Worm (Caenorhabditis elegans) whole organism, L3 larva: ENCODE data around the gene D2023.1.

Experiments
- R02D3.7 ChIP-seq: fragments of 150-350 bp; optimal IDR thresholded peaks from 2 replicates; lab custom pipeline; 2014; ENCODE audit warnings: missing biosample characterization, missing genetic modification characterization
- ZK546.5 ChIP-seq: sonication (generic microtip); optimal IDR thresholded peaks from 2 replicates; lab custom pipeline; 2017; ENCODE audit warnings: missing biosample characterization, missing genetic modification characterization
- ceh-16 ChIP-seq: sonication (generic microtip); optimal IDR thresholded peaks from 2 replicates; lab custom pipeline; 2017; ENCODE audit warnings: missing biosample characterization, missing genetic modification characterization
- ceh-28 ChIP-seq: fragments of 150-350 bp; optimal IDR thresholded peaks from 2 replicates; lab custom pipeline; 2014; ENCODE audit warnings: missing biosample characterization, missing genetic modification reagents, missing genetic modification characterization
- ceh-9 ChIP-seq: sonication (generic microtip); optimal IDR thresholded peaks from 2 replicates; lab custom pipeline; 2018; ENCODE audit warnings: missing biosample characterization, missing genetic modification characterization
- egl-27 ChIP-seq: sonication (generic microtip); optimal IDR thresholded peaks from 4 replicates; lab custom pipeline; 2017; ENCODE audit warnings: missing biosample characterization, missing genetic modification reagents, missing genetic modification characterization
- egl-5 ChIP-seq: fragments of 150-350 bp; optimal IDR thresholded peaks from 2 replicates; lab custom pipeline; 2017; ENCODE audit warnings: missing biosample characterization, missing genetic modification reagents, missing genetic modification characterization, inconsistent platforms
- elt-1 ChIP-seq: fragments of 150-350 bp; optimal IDR thresholded peaks from 2 replicates; lab custom pipeline; 2014; ENCODE audit warnings: missing biosample characterization, missing genetic modification characterization
- elt-2 ChIP-seq: sonication (generic microtip); optimal IDR thresholded peaks from 2 replicates; lab custom pipeline; 2016; ENCODE audit warnings: missing genetic modification reagents, mild to moderate bottlenecking, missing genetic modification characterization, missing compliant biosample characterization
- eor-1 ChIP-seq, 2 experiments: fragments of 150-350 bp; optimal IDR thresholded peaks; 2 replicates each; lab custom pipeline; 2014 to 2018; ENCODE audit warnings: missing biosample characterization in 2 of 2, missing genetic modification characterization in 2 of 2
- fkh-2 ChIP-seq: fragments of 150-350 bp; optimal IDR thresholded peaks from 2 replicates; lab custom pipeline; 2014; ENCODE audit warnings: missing biosample characterization, missing genetic modification reagents, missing genetic modification characterization
- fos-1 ChIP-seq: fragments of 150-350 bp; optimal IDR thresholded peaks from 2 replicates; lab custom pipeline; 2014; ENCODE audit warnings: missing biosample characterization, missing genetic modification characterization
- lin-15B ChIP-seq: fragments of 150-350 bp; optimal IDR thresholded peaks from 2 replicates; lab custom pipeline; 2014; ENCODE audit warnings: missing biosample characterization, missing genetic modification characterization
- lin-39 ChIP-seq: fragments of 150-350 bp; optimal IDR thresholded peaks from 2 replicates; lab custom pipeline; 2018; ENCODE audit warnings: missing biosample characterization, missing genetic modification reagents, missing genetic modification characterization
- lsy-12 ChIP-seq: sonication (generic microtip); optimal IDR thresholded peaks from 2 replicates; lab custom pipeline; 2016; ENCODE audit warnings: mild to moderate bottlenecking, missing genetic modification characterization, missing compliant biosample characterization
- nfya-1 ChIP-seq: sonication (generic microtip); optimal IDR thresholded peaks from 2 replicates; lab custom pipeline; 2017; ENCODE audit warnings: missing genetic modification characterization, mild to moderate bottlenecking, missing compliant biosample characterization, antibody characterized with exemption, moderate library complexity; ENCODE audit not compliant: insufficient read depth
- nhr-11 ChIP-seq: fragments of 150-350 bp; optimal IDR thresholded peaks from 2 replicates; lab custom pipeline; 2014; ENCODE audit warnings: missing biosample characterization, missing genetic modification characterization
- nhr-12 ChIP-seq: fragments of 150-350 bp; optimal IDR thresholded peaks from 2 replicates; lab custom pipeline; 2014; ENCODE audit warnings: missing biosample characterization, missing genetic modification characterization
- nhr-23 ChIP-seq: fragments of 150-350 bp; optimal IDR thresholded peaks from 2 replicates; lab custom pipeline; 2014; ENCODE audit warnings: missing biosample characterization, missing genetic modification reagents, missing genetic modification characterization
- nhr-25 ChIP-seq: sonication (generic microtip); optimal IDR thresholded peaks from 2 replicates; lab custom pipeline; 2017; ENCODE audit warnings: missing biosample characterization, missing genetic modification characterization
- nhr-28 ChIP-seq: fragments of 150-350 bp; optimal IDR thresholded peaks from 2 replicates; lab custom pipeline; 2014; ENCODE audit warnings: missing biosample characterization, missing genetic modification characterization
- nhr-43 ChIP-seq: sonication (generic microtip); optimal IDR thresholded peaks from 2 replicates; lab custom pipeline; 2016; ENCODE audit warnings: mild to moderate bottlenecking, missing genetic modification characterization, missing compliant biosample characterization; ENCODE audit not compliant: poor library complexity, severe bottlenecking
- nhr-67 ChIP-seq: fragments of 150-350 bp; optimal IDR thresholded peaks from 2 replicates; lab custom pipeline; 2014; ENCODE audit warnings: missing biosample characterization, missing genetic modification characterization
- nhr-76 ChIP-seq: fragments of 150-350 bp; sonication (generic microtip); optimal IDR thresholded peaks from 5 replicates; lab custom pipeline; 2014; ENCODE audit warnings: missing biosample characterization, missing genetic modification characterization
- nhr-77 ChIP-seq: fragments of 150-350 bp; optimal IDR thresholded peaks from 2 replicates; lab custom pipeline; 2014; ENCODE audit warnings: missing biosample characterization, missing genetic modification characterization
- pha-4 ChIP-seq: fragments of 150-350 bp; optimal IDR thresholded peaks from 2 replicates; lab custom pipeline; 2014; ENCODE audit warnings: missing biosample characterization, missing genetic modification reagents, missing genetic modification characterization
- skn-1 ChIP-seq: fragments of 150-350 bp; optimal IDR thresholded peaks from 2 replicates; lab custom pipeline; 2014; ENCODE audit warnings: missing biosample characterization, missing genetic modification characterization
- snpc-4 ChIP-seq: fragments of 150-350 bp; optimal IDR thresholded peaks from 2 replicates; lab custom pipeline; 2014; ENCODE audit warnings: missing biosample characterization, missing genetic modification characterization
- unc-39 ChIP-seq: sonication (generic microtip); optimal IDR thresholded peaks from 4 replicates; lab custom pipeline; 2017; ENCODE audit warnings: missing biosample characterization, missing genetic modification characterization
- unc-62 ChIP-seq: fragments of 150-350 bp; sonication (generic microtip); optimal IDR thresholded peaks from 4 replicates; lab custom pipeline; 2014; ENCODE audit warnings: missing biosample characterization, missing genetic modification reagents, missing genetic modification characterization

D2023.1 gene

DNA sequence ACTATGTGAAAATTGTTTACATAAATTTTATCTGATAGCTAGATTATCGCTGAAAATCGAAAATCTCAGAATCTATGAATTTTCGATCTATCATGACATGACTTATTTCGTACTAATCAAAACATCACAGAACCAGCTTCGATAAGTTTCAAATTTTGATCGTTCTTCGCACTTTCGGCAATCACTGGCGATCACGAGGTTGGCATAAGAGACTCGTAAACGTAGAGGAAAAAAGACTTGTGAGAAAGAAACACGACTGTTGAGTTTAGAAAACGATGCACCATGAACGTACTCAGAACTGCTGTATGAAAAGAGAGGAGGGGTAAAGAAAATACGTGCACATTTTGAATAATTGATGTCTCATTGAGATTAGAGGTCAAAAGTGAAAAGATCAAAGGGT, 34.6 kb downstream of the D2023.1 start (continued):
- no peak for TF ChIP-seq unc-39 (tag; lab: Kevin White, UChicago)
- no peak for TF ChIP-seq fkh-2 (tag; lab: Kevin White, UChicago)
- TF ChIP-seq snpc-4 (tag; lab: Kevin White, UChicago): peak; percentile 12
- TF ChIP-seq nhr-23 (tag; lab: Kevin White, UChicago): peak; percentile 75

DNA sequence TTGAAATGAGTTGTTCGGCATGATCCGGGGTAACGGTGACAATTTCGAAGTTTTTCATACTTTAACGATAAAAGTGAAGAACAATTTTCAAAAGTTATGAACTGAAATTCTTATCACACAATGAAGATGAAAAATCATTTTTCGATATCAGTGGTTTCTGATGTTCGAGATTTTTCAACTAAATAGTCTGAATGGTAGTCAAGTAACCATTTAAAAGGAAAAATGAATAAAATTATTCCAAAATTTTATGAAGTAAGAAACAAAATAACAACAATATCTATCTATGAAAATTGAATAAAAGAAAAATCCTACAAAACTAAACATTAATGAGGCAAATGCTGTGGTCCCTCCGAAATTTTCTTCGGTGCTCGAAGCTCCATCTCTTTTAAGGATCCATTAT, 36.3 kb downstream of the D2023.1 start, which contains the start of gene D2023.4:
Gene D2023.4 (minus strand): TSS at position 101 of the 400 bp plus-strand sequence.
- TF ChIP-seq fos-1 (tag; lab: Kevin White, UChicago) (no peak), elt-2 (tag; lab: Kevin White, UChicago) (peak; percentile 51)

DNA sequence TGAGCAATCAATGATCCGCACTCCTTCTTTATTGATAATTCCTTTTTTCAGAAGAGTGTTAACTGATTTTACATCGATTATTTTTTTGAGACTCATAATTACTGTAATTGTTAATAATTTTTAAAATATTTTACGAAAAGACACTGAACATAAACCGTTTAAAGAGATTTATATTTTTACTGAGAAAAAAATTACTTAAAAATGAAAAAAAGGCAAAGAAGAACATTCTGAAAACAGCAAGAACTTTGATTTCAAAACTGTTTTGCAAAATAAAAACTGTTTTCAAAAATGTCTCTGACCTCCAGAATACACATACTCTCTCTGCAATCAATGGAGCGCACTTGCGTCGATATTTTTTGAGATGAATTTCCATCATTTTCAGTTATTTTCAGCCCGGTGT, 37.6 kb downstream of the D2023.1 start, which contains the start of the genes mpst-1 and D2023.6:
Gene mpst-1 (minus strand): TSS at position 101 of the 400 bp plus-strand sequence.
Gene D2023.6 (plus strand): TSS at position 388 of the 400 bp plus-strand sequence.
- TF ChIP-seq nhr-23 (tag; lab: Kevin White, UChicago): peak; percentile 3
- TF ChIP-seq lin-15B (tag; lab: Kevin White, UChicago): no peak
- peak; percentile 37 for TF ChIP-seq nfya-1 (tag; lab: Kevin White, UChicago)
- no peak for TF ChIP-seq skn-1 (tag; lab: Kevin White, UChicago)
- TF ChIP-seq, all 47 proteins: peak for 2

DNA sequence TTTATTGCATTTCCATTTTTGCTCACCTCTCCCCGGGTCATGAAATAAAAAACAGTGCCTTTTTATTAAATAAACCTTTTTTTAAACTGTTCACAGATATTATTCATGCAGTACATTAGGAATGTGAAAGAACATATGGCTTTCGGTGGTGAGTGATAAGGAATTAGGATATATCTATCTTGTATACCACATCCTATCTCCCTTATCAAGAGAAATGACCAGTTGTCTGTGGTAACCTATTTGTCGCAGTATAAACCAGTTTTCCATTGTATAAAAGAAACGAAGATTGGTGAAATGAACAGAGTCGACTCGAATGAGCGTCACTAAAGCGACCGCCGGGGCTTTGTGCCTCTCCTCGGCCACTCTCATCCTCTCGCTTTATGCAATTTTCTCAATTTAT, 39.9 kb downstream of the D2023.1 start, which contains the start of gene col-158:
Gene col-158 (plus strand): TSS at position 301 of the 400 bp plus-strand sequence.
- TF ChIP-seq elt-1 (tag; lab: Kevin White, UChicago) (no peak), eor-1 (tag; optimal IDR thresholded peaks at IDR 0.05; lab: Kevin White, UChicago) (no peak), lin-15B (tag; lab: Kevin White, UChicago) (no peak), nhr-43 (no peak), nhr-76 (tag; lab: Kevin White, UChicago) (no peak), ZK546.5 (no peak), nhr-12 (tag; lab: Kevin White, UChicago) (no peak), R02D3.7 (tag; lab: Kevin White, UChicago) (no peak), skn-1 (tag; lab: Kevin White, UChicago) (no peak), lin-39 (tag; lab: Kevin White, UChicago) (no peak), nhr-11 (no peak)

DNA sequence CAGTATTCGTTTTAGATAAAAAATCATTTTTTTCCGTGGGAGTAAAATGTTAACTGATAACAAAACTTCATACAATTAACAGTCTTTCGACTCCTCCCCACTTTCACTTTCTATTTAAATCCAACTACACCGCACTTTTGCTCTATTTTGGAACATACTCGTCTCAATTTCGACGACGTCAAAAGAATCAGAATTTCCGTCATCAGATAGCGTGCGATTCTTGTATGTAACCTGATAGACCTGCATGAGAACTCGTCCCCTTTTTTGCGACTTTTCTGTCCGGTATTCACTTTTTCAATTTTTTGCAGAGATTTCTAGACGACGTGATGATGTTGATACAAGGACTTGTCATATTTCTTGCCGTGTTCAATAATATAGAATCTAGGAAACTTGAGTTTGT, 44.0 kb downstream of the D2023.1 start, which contains the start of gene pho-8:
Gene pho-8 (plus strand): TSS at position 301 of the 400 bp plus-strand sequence.
- TF ChIP-seq ZK546.5 (no peak), unc-39 (tag; lab: Kevin White, UChicago) (no peak), eor-1 (tag; optimal IDR thresholded peaks at IDR 0.05; lab: Kevin White, UChicago) (no peak), nhr-28 (no peak), nhr-11 (no peak), elt-2 (tag; lab: Kevin White, UChicago) (no peak), skn-1 (tag; lab: Kevin White, UChicago) (no peak), nhr-77 (tag; lab: Kevin White, UChicago) (no peak), nhr-25 (tag; lab: Kevin White, UChicago) (no peak), egl-27 (tag; lab: Kevin White, UChicago) (no peak), pha-4 (no peak), elt-1 (tag; lab: Kevin White, UChicago) (no peak)

DNA sequence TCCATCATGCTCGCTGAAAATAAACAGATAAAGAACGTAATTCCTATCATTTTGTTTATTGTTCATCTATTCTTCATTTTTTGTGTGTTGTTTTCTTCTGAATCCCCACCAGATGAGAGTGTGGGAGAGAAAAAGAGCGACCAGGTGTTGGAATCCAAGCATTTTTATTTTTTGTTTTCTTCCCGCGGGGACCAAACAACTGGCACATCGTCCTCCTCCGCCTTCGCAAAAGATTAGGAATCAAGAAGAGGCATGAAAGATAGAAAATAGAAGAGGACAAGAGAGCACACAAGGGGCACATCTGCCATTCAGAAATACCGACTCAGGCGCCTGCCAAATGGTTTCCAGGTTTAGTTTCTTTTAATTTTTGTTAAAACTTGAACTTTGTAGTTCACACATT, 46.7 kb downstream of the D2023.1 start, which contains the start of gene R13H4.2:
Gene R13H4.2 (plus strand): TSS at position 319 of the 400 bp plus-strand sequence.
- TF ChIP-seq ceh-28: no peak
- no peak for TF ChIP-seq egl-27 (tag; lab: Kevin White, UChicago)
- no peak for TF ChIP-seq ceh-9 (tag; lab: Kevin White, UChicago)
- TF ChIP-seq egl-5: no peak
- TF ChIP-seq lin-15B (tag; lab: Kevin White, UChicago): no peak
- no peak for TF ChIP-seq nhr-11
- no peak for TF ChIP-seq snpc-4 (tag; lab: Kevin White, UChicago)
- no peak for TF ChIP-seq fos-1 (tag; lab: Kevin White, UChicago)
- TF ChIP-seq nhr-25 (tag; lab: Kevin White, UChicago): no peak
- TF ChIP-seq nfya-1 (tag; lab: Kevin White, UChicago): no peak
- TF ChIP-seq lin-39 (tag; lab: Kevin White, UChicago): no peak
- no peak for TF ChIP-seq lsy-12 (tag; lab: Kevin White, UChicago)

DNA sequence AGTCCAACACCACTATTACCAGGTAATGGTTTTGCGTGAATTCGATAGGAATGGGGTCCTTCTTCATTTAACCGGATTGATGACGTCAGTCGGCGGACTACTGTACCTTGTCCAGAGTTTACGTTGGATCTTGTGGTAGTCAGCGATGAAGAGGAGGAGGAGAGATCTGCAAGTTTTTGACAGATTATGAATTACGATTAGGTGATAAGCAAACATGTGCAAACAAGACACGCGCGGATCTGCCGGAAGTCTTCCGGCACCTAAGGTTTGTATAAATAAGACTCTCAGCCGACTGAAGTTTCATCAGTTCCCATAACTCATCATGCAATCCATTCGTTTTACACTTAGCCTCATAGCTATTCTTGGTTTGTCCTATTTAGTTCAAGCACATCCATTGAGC, 49.9 kb downstream of the D2023.1 start, which contains the start of gene idpb-5:
Gene idpb-5 (plus strand): TSS at position 301 of the 400 bp plus-strand sequence.
- no peak for TF ChIP-seq ceh-9 (tag; lab: Kevin White, UChicago)
- no peak for TF ChIP-seq ceh-16
- TF ChIP-seq ZK546.5: no peak
- no peak for TF ChIP-seq unc-62 (GFP tag; lab: Kevin White, UChicago)
- no peak for TF ChIP-seq nhr-11
- no peak for TF ChIP-seq nhr-67 (tag; lab: Kevin White, UChicago)
- no peak for TF ChIP-seq unc-39 (tag; lab: Kevin White, UChicago)
- TF ChIP-seq nfya-1 (tag; lab: Kevin White, UChicago): no peak
